Worm (Caenorhabditis elegans) whole organism, L4 larva: ENCODE data around the gene srh-2.

Experiments used
- F37D6.2 ChIP-seq: sonication (generic microtip); optimal IDR thresholded peaks from 2 replicates; lab custom pipeline; 2016; ENCODE audit warnings: mild to moderate bottlenecking, missing genetic modification characterization, missing compliant biosample characterization
- R02D3.7 ChIP-seq: fragments of 150-350 bp; sonication (generic microtip); optimal IDR thresholded peaks from 3 replicates; lab custom pipeline; 2014; ENCODE audit warnings: missing biosample characterization, missing genetic modification characterization
- T20F7.1 ChIP-seq: fragments of 200-800 bp; sonication (Bioruptor generic); optimal IDR thresholded peaks from 2 replicates; lab custom pipeline; 2018; ENCODE audit warnings: mild to moderate bottlenecking, missing genetic modification characterization, missing compliant biosample characterization
- T26A8.4 ChIP-seq: fragments of 200-800 bp; sonication (Bioruptor generic); IDR thresholded peaks from 2 replicates; pipeline ENCODE4 v1.3.6; 2022; ENCODE audit warnings: missing genetic modification characterization, missing compliant biosample characterization
- Y75B8A.6 ChIP-seq: fragments of 200-800 bp; sonication (Bioruptor generic); IDR thresholded peaks from 2 replicates; pipeline ENCODE4 v1.3.6; 2022; ENCODE audit warnings: missing genetic modification reagents, missing genetic modification characterization, missing compliant biosample characterization
- ZK337.2 ChIP-seq: fragments of 200-800 bp; sonication (Bioruptor generic); IDR thresholded peaks from 2 replicates; pipeline ENCODE4 v1.3.6; 2022; ENCODE audit warnings: missing genetic modification reagents, missing genetic modification characterization, missing compliant biosample characterization
- aha-1 ChIP-seq: fragments of 150-350 bp; peaks from one replicate; lab custom pipeline; 2014; ENCODE audit warnings: missing biosample characterization, missing genetic modification characterization
- aly-2 ChIP-seq: sonication (generic microtip); optimal IDR thresholded peaks from 2 replicates; lab custom pipeline; 2018; ENCODE audit warnings: missing biosample characterization, missing genetic modification characterization
- ama-1 ChIP-seq: fragments of 150-350 bp; optimal IDR thresholded peaks from 2 replicates; lab custom pipeline; 2014; ENCODE audit warnings: inconsistent platforms, mixed read lengths
- arid-1 ChIP-seq: fragments of 200-800 bp; sonication (Bioruptor generic); conservative IDR thresholded peaks from 2 replicates; pipeline ENCODE4 v1.3.6; 2022; ENCODE audit warnings: missing genetic modification reagents, missing genetic modification characterization, missing compliant biosample characterization
- ceh-20 ChIP-seq: fragments of 200-800 bp; sonication (Bioruptor generic); IDR thresholded peaks from 2 replicates; pipeline ENCODE4 v1.3.6; 2022; ENCODE audit warnings: missing genetic modification reagents, missing genetic modification characterization, missing compliant biosample characterization
- ceh-28 ChIP-seq: fragments of 150-350 bp; optimal IDR thresholded peaks from 2 replicates; lab custom pipeline; 2014; ENCODE audit warnings: missing biosample characterization, missing genetic modification reagents, missing genetic modification characterization
- ceh-32 ChIP-seq: sonication (generic microtip); optimal IDR thresholded peaks from 2 replicates; lab custom pipeline; 2016; ENCODE audit warnings: mild to moderate bottlenecking, missing genetic modification characterization, missing compliant biosample characterization; ENCODE audit not compliant: poor library complexity
- ceh-62 ChIP-seq: sonication (generic microtip); optimal IDR thresholded peaks from 2 replicates; lab custom pipeline; 2017; ENCODE audit warnings: missing biosample characterization, missing genetic modification characterization
- ceh-82 ChIP-seq: sonication (generic microtip); optimal IDR thresholded peaks from 2 replicates; lab custom pipeline; 2017; ENCODE audit warnings: missing biosample characterization, missing genetic modification characterization
- daf-16 ChIP-seq, 3 experiments: sonication (generic microtip); optimal IDR thresholded peaks; 2 replicates each; lab custom pipeline; 2016 to 2017; ENCODE audit warnings: missing genetic modification characterization in 3 of 3, missing genetic modification reagents in 3 of 3, mild to moderate bottlenecking in 2 of 3, missing compliant biosample characterization in 2 of 3, missing biosample characterization in 1 of 3, moderate library complexity in 1 of 3
- dmd-8 ChIP-seq: fragments of 200-800 bp; sonication (Bioruptor generic); IDR thresholded peaks from 2 replicates; pipeline ENCODE4 v1.3.6; 2022; ENCODE audit warnings: missing genetic modification characterization, missing compliant biosample characterization
- dmd-9 ChIP-seq: fragments of 200-800 bp; sonication (Bioruptor generic); IDR thresholded peaks from 2 replicates; pipeline ENCODE4 v1.3.6; 2022; ENCODE audit warnings: missing genetic modification reagents, missing genetic modification characterization, missing compliant biosample characterization
- duxl-1 ChIP-seq: sonication (generic microtip); optimal IDR thresholded peaks from 2 replicates; lab custom pipeline; 2016; ENCODE audit warnings: mild to moderate bottlenecking, missing genetic modification characterization, moderate library complexity, missing compliant biosample characterization; ENCODE audit not compliant: poor library complexity
- egl-43 ChIP-seq: fragments of 200-800 bp; sonication (Bioruptor generic); IDR thresholded peaks from 2 replicates; pipeline ENCODE4 v1.3.6; 2022; ENCODE audit warnings: missing genetic modification reagents, missing genetic modification characterization, missing compliant biosample characterization
- fos-1 ChIP-seq: fragments of 150-350 bp; optimal IDR thresholded peaks from 2 replicates; lab custom pipeline; 2014; ENCODE audit warnings: missing biosample characterization, missing genetic modification characterization
- gei-8 ChIP-seq: fragments of 200-800 bp; sonication (Bioruptor generic); optimal IDR thresholded peaks from 2 replicates; lab custom pipeline; 2018; ENCODE audit warnings: mild to moderate bottlenecking, missing genetic modification characterization, missing compliant biosample characterization
- hif-1 ChIP-seq, 2 experiments: sonication (generic microtip); optimal IDR thresholded peaks; 2 replicates each; lab custom pipeline; 2016 to 2017; ENCODE audit warnings: missing compliant biosample characterization in 2 of 2, missing genetic modification characterization in 2 of 2, missing genetic modification reagents in 2 of 2, missing genotype in 2 of 2, mild to moderate bottlenecking in 1 of 2
- hlh-30 ChIP-seq: sonication (generic microtip); optimal IDR thresholded peaks from 2 replicates; lab custom pipeline; 2017; ENCODE audit warnings: antibody characterized with exemption, mild to moderate bottlenecking, missing genetic modification characterization, missing compliant biosample characterization; ENCODE audit not compliant: insufficient read depth
- lim-7 ChIP-seq: fragments of 200-800 bp; sonication (Bioruptor generic); IDR thresholded peaks from 2 replicates; pipeline ENCODE4 v1.3.6; 2022; ENCODE audit warnings: missing genetic modification characterization, missing compliant biosample characterization
- lin-1 ChIP-seq: fragments of 200-800 bp; sonication (Bioruptor generic); IDR thresholded peaks from 2 replicates; pipeline ENCODE4 v1.3.6; 2022; ENCODE audit warnings: missing genetic modification reagents, missing genetic modification characterization, missing compliant biosample characterization
- lin-29 ChIP-seq: fragments of 200-800 bp; sonication (Bioruptor generic); IDR thresholded peaks from 2 replicates; pipeline ENCODE4 v1.3.6; 2022; ENCODE audit warnings: missing genetic modification reagents, missing genetic modification characterization, missing compliant biosample characterization
- lin-38 ChIP-seq: fragments of 200-800 bp; sonication (Bioruptor generic); IDR thresholded peaks from 2 replicates; pipeline ENCODE4 v1.3.6; 2022; ENCODE audit warnings: missing genetic modification reagents, missing genetic modification characterization, missing compliant biosample characterization
- lir-3 ChIP-seq: sonication (generic microtip); optimal IDR thresholded peaks from 2 replicates; lab custom pipeline; 2016; ENCODE audit warnings: mild to moderate bottlenecking, missing genetic modification characterization, missing compliant biosample characterization
- lsy-2 ChIP-seq, 2 experiments: fragments of 150-350 bp in 1 of 2; sonication (generic microtip) in 1 of 2; optimal IDR thresholded peaks; 2 replicates each; lab custom pipeline; 2014 to 2017; ENCODE audit warnings: missing biosample characterization in 2 of 2, missing genetic modification characterization in 2 of 2
- mdt-29 ChIP-seq: fragments of 200-800 bp; sonication (Bioruptor generic); IDR thresholded peaks from 2 replicates; pipeline ENCODE4 v1.3.6; 2022; ENCODE audit warnings: missing genetic modification reagents, missing genetic modification characterization, missing compliant biosample characterization
- mes-2 ChIP-seq: sonication (generic microtip); optimal IDR thresholded peaks from 2 replicates; lab custom pipeline; 2016; ENCODE audit warnings: missing genotype, mild to moderate bottlenecking, missing genetic modification characterization, missing compliant biosample characterization; ENCODE audit not compliant: poor library complexity, severe bottlenecking
- nhr-102 ChIP-seq: sonication (generic microtip); optimal IDR thresholded peaks from 2 replicates; lab custom pipeline; 2016; ENCODE audit warnings: mild to moderate bottlenecking, missing genetic modification characterization, moderate library complexity, missing compliant biosample characterization
- nhr-237 ChIP-seq: sonication (generic microtip); optimal IDR thresholded peaks from 2 replicates; lab custom pipeline; 2017; ENCODE audit warnings: missing biosample characterization, missing genetic modification characterization
- nhr-28 ChIP-seq: fragments of 150-350 bp; optimal IDR thresholded peaks from 2 replicates; lab custom pipeline; 2014; ENCODE audit warnings: missing biosample characterization, missing genetic modification characterization
- nhr-48 ChIP-seq: sonication (generic microtip); optimal IDR thresholded peaks from 2 replicates; lab custom pipeline; 2016; ENCODE audit warnings: mild to moderate bottlenecking, missing genetic modification characterization, missing compliant biosample characterization
- nhr-6 ChIP-seq: fragments of 150-350 bp; optimal IDR thresholded peaks from 2 replicates; lab custom pipeline; 2014; ENCODE audit warnings: missing biosample characterization, missing genetic modification characterization
- nhr-76 ChIP-seq: fragments of 150-350 bp; optimal IDR thresholded peaks from 2 replicates; lab custom pipeline; 2014; ENCODE audit warnings: missing biosample characterization, missing genetic modification characterization
- sdz-12 ChIP-seq: fragments of 200-800 bp; sonication (Bioruptor generic); optimal IDR thresholded peaks from 2 replicates; lab custom pipeline; 2018; ENCODE audit warnings: mild to moderate bottlenecking, missing genetic modification characterization, missing compliant biosample characterization
- spr-1 ChIP-seq: sonication (generic microtip); optimal IDR thresholded peaks from 2 replicates; lab custom pipeline; 2016; ENCODE audit warnings: mild to moderate bottlenecking, missing genetic modification characterization, missing compliant biosample characterization
- unc-130 ChIP-seq: sonication (generic microtip); optimal IDR thresholded peaks from 2 replicates; lab custom pipeline; 2016; ENCODE audit warnings: missing genetic modification reagents, missing genetic modification characterization, missing compliant biosample characterization
- unc-39 ChIP-seq: sonication (generic microtip); optimal IDR thresholded peaks from 2 replicates; lab custom pipeline; 2017; ENCODE audit warnings: missing biosample characterization, missing genetic modification characterization
- zfp-2 ChIP-seq: sonication (generic microtip); optimal IDR thresholded peaks from 2 replicates; lab custom pipeline; 2016; ENCODE audit warnings: mild to moderate bottlenecking, missing genetic modification characterization, missing compliant biosample characterization
- zfp-3 ChIP-seq: fragments of 200-800 bp; sonication (Bioruptor generic); conservative IDR thresholded peaks from 2 replicates; pipeline ENCODE4 v1.3.6; 2022; ENCODE audit warnings: missing genetic modification reagents, missing genetic modification characterization, missing compliant biosample characterization
- ztf-11 ChIP-seq: fragments of 150-350 bp; optimal IDR thresholded peaks from 2 replicates; lab custom pipeline; 2014; ENCODE audit warnings: missing biosample characterization, missing genetic modification characterization

The srh-2 gene

ce11 chrV:726573-727483 lies 1.3 kb upstream of the srh-2 start (continued):
- TF ChIP-seq gei-8 (GFP tag; lab: Kevin White, UChicago): no peak
- TF ChIP-seq ama-1: peak; percentile 89
- no peak for TF ChIP-seq nhr-102 (tag; lab: Kevin White, UChicago)
- TF ChIP-seq nhr-237 (tag; lab: Kevin White, UChicago): no peak
- TF ChIP-seq lim-7 (GFP tag; lab: Robert Waterston, UW): 0 out of 2 replicates have a peak, but pooled peaks have one; percentile 8
- TF ChIP-seq nhr-6 (tag; lab: Kevin White, UChicago): no peak
- no peak for TF ChIP-seq duxl-1
- no peak for TF ChIP-seq fos-1 (tag; lab: Kevin White, UChicago)
- TF ChIP-seq ceh-28 (tag; lab: Kevin White, UChicago): no peak
- TF ChIP-seq dmd-9 (GFP tag; lab: Robert Waterston, UW): peak; percentile 7; the same call in 1 of the 2 replicates
- TF ChIP-seq ceh-62: no peak
- no peak for TF ChIP-seq lir-3 (tag; lab: Kevin White, UChicago)
- TF ChIP-seq R02D3.7: no peak
- no peak for TF ChIP-seq aly-2 (tag; lab: Kevin White, UChicago)
- TF ChIP-seq dmd-8 (GFP tag; lab: Robert Waterston, UW): no peak
- no peak for TF ChIP-seq Y75B8A.6 (GFP tag; lab: Robert Waterston, UW)
- TF ChIP-seq zfp-3 (GFP tag; lab: Robert Waterston, UW): peak; percentile 41; the same call in 1 of the 2 replicates
- no peak for TF ChIP-seq unc-130 (GFP tag; lab: Kevin White, UChicago)
- no peak for TF ChIP-seq F37D6.2 (tag; lab: Kevin White, UChicago)
- no peak for TF ChIP-seq sdz-12 (GFP tag; lab: Kevin White, UChicago)
- no peak for TF ChIP-seq egl-43 (GFP tag; lab: Robert Waterston, UW)
- 0 out of 2 replicates have a peak, but pooled peaks have one; percentile 3 for TF ChIP-seq lin-38 (GFP tag; lab: Robert Waterston, UW)
- peak; percentile 11 for TF ChIP-seq mes-2 (tag; lab: Kevin White, UChicago)
- TF ChIP-seq T26A8.4 (GFP tag; lab: Robert Waterston, UW): peak; percentile 27; the same call in 1 of the 2 replicates
- no peak; the same call in 1 of the 2 replicates for TF ChIP-seq lin-29 (GFP tag; lab: Robert Waterston, UW)

DNA sequence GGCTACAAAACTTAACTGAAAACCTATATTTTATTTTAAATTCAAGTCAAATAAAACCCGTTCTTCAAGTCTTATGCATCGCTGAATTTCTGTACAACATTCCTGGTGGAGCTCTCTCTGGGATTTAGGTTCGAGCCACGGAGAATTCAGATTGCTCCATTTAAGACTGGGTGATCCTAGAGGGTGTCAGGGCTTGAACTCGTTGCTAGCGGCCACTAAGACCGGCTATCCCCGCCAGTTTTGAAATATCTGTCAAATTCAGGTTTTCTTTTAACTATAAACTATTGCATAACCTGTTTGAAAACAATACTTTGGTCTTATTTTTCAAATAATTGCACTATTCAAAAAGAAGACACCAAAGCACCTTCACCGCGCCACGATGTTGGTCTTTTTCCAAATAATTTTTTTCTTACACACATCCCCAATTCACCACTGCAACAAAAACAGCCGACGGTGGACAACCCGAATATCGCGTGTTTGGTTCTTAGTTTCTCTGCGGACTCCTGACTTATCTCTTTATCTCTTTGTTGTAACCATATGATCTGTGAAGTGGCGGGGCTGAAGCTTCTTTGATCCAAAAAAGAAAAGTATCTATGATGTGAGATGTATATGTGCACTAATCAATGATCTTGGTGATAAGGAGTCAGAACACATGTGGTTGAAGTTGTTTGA lies 857 bp downstream of the srh-2 start:
- TF ChIP-seq ceh-82 (tag; lab: Kevin White, UChicago): no peak
- TF ChIP-seq hif-1 (tag; optimal IDR thresholded peaks at IDR 0.05; lab: Kevin White, UChicago): no peak
- TF ChIP-seq lin-1: no peak
- TF ChIP-seq spr-1 (tag; lab: Kevin White, UChicago): peak; percentile 57
- peak; percentile 13; the same call in 1 of the 2 replicates for TF ChIP-seq lin-38 (GFP tag; lab: Robert Waterston, UW)
- TF ChIP-seq egl-43 (GFP tag; lab: Robert Waterston, UW): 0 out of 2 replicates have a peak, but pooled peaks have one; percentile 4
- no peak for TF ChIP-seq ZK337.2 (GFP tag; lab: Robert Waterston, UW)
- peak; percentile 23 for TF ChIP-seq T20F7.1 (GFP tag; lab: Kevin White, UChicago)
- no peak for TF ChIP-seq ceh-28 (tag; lab: Kevin White, UChicago)
- peak; percentile 68 for TF ChIP-seq nhr-28
- TF ChIP-seq mdt-29 (GFP tag; lab: Robert Waterston, UW): no peak
- peak; percentile 64 for TF ChIP-seq nhr-48 (tag; lab: Kevin White, UChicago)
- no peak for TF ChIP-seq unc-130 (GFP tag; lab: Kevin White, UChicago)
- TF ChIP-seq arid-1 (GFP tag; lab: Robert Waterston, UW): no peak
- peak in 1 of 2 experiments; percentile 62 for TF ChIP-seq daf-16 (GFP tag; optimal IDR thresholded peaks at IDR 0.05; lab: Kevin White, UChicago)
- peak; percentile 56 for TF ChIP-seq daf-16 (tag; optimal IDR thresholded peaks at IDR 0.05; lab: Kevin White, UChicago)
- TF ChIP-seq nhr-76: no peak
- TF ChIP-seq unc-39 (tag; lab: Kevin White, UChicago): no peak
- TF ChIP-seq ceh-20 (GFP tag; lab: Robert Waterston, UW): no peak; the same call in 1 of the 2 replicates
- TF ChIP-seq zfp-2: no peak
- TF ChIP-seq nhr-102 (tag; lab: Kevin White, UChicago): peak; percentile 18
- TF ChIP-seq ceh-32 (tag; lab: Kevin White, UChicago): no peak
- peak in 1 of 2 experiments; percentile 69 for TF ChIP-seq lsy-2 (tag; optimal IDR thresholded peaks at IDR 0.05; lab: Kevin White, UChicago)
- no peak for TF ChIP-seq ztf-11 (tag; lab: Kevin White, UChicago)
- TF ChIP-seq aha-1 (tag; lab: Kevin White, UChicago): peak; percentile 98
- TF ChIP-seq hlh-30 (tag; lab: Kevin White, UChicago): peak; percentile 91
- no peak for TF ChIP-seq lin-29 (GFP tag; lab: Robert Waterston, UW)
